Fruit fly (Drosophila melanogaster): ENCODE data around the gene SCaMC.

The SCaMC gene

dm6 chr3L:12410472-12411213 lies 4.0 kb downstream of the SCaMC start (continued):
- TF ChIP-seq CG8632 (GFP tag; optimal IDR thresholded peaks at IDR 0.05) (peak; percentile 56), Sox14 (GFP tag; optimal IDR thresholded peaks at IDR 0.05) (peak; percentile 70), Ets21C (GFP tag; optimal IDR thresholded peaks at IDR 0.05) (peak; percentile 56), pdm3 (GFP tag; optimal IDR thresholded peaks at IDR 0.05) (no peak), cyc (GFP tag; optimal IDR thresholded peaks at IDR 0.05) (peak; percentile 65), CG3032 (tag; optimal IDR thresholded peaks at IDR 0.05) (peak; percentile 59), net (GFP tag; optimal IDR thresholded peaks at IDR 0.05) (peak; percentile 60), CG11902 (GFP tag; optimal IDR thresholded peaks at IDR 0.05) (peak; percentile 48), Hr38 (GFP tag; optimal IDR thresholded peaks at IDR 0.05) (no peak), Hr39 (GFP tag; optimal IDR thresholded peaks at IDR 0.05) (peak; percentile 73)

DNA sequence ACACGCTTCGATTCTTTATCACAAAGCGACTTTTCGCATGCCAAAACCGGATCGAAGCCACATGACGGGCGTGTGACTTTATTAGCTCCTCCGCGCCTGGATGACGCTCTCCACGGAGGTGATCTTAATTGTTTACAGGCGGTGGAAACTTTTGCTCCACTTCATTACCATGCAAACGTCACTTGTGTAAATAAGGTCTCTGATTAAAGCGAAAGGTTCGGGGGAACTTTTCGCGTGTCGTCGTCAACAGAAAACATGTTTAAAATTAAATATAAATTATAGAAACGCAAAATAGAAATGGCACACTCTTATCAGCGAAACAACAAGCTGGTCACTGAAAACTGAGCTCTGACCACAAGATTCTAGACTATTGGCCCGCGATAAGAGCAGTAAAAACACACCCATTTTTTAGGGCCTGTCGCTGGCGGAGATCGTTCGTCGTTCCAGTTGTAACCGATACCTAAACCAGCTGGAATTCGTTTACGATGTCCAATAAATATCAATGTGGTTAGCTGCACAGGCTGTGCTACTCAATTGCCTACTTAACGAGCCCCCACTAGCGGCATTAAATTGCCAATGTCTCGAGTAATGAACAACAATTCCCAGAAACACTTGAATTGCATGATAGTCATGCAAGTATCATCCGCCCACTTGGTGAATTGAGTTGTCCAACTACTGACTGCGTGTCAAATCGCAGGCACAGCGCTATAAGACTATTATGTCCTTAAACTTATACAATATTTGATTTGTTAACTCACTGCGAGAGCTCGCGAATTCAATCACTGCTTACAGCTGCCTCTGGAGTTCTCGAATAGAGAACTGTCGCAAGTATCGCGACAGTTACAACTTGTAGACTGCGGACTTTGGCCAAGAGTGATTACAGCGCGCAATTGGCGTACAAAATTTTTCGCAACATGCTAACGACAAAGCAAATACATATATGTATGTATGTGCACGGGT lies 5.0 kb downstream of the SCaMC start:
- no peak for TF ChIP-seq net (GFP tag; optimal IDR thresholded peaks at IDR 0.05)
- TF ChIP-seq svp (GFP tag), result peak; percentile 77
- no peak for TF ChIP-seq CG10631 (GFP tag; optimal IDR thresholded peaks at IDR 0.05)
- TF ChIP-seq CG7368 (GFP tag; optimal IDR thresholded peaks at IDR 0.05), result no peak
- no peak for TF ChIP-seq CG32006 (GFP tag; optimal IDR thresholded peaks at IDR 0.05)
- TF ChIP-seq eg (GFP tag; IDR thresholded peaks at IDR 0.05), result no peak
- TF ChIP-seq Sox14 (GFP tag; optimal IDR thresholded peaks at IDR 0.05), result no peak
- no peak for TF ChIP-seq CG3032 (tag; optimal IDR thresholded peaks at IDR 0.05)
- TF ChIP-seq fd85E (GFP tag; optimal IDR thresholded peaks at IDR 0.05), result no peak
- TF ChIP-seq spab (GFP tag; optimal IDR thresholded peaks at IDR 0.05), result no peak
- TF ChIP-seq Lpt (GFP tag; optimal IDR thresholded peaks at IDR 0.05), result no peak
- peak; percentile 68 for TF ChIP-seq fkh (GFP tag; optimal IDR thresholded peaks at IDR 0.05)
- peak; percentile 2 for TF ChIP-seq CG6276 (GFP tag; optimal IDR thresholded peaks at IDR 0.05)
- TF ChIP-seq CG15336 (GFP tag; IDR thresholded peaks at IDR 0.05), result 0 out of 2 replicates have a peak, but pooled peaks have one; percentile 24
- TF ChIP-seq CG11294 (GFP tag; IDR thresholded peaks at IDR 0.05), result no peak
- no peak for TF ChIP-seq esn (GFP tag; optimal IDR thresholded peaks at IDR 0.05)
- TF ChIP-seq Met (GFP tag; optimal IDR thresholded peaks at IDR 0.05), result no peak
- TF ChIP-seq CG8319 (GFP tag; optimal IDR thresholded peaks at IDR 0.05), result no peak
- TF ChIP-seq lz (GFP tag; optimal IDR thresholded peaks at IDR 0.05), result no peak
- no peak for TF ChIP-seq cyc (GFP tag; optimal IDR thresholded peaks at IDR 0.05)
- TF ChIP-seq CG11902 (GFP tag; optimal IDR thresholded peaks at IDR 0.05), result no peak
- no peak for TF ChIP-seq CG9139 (GFP tag; optimal IDR thresholded peaks at IDR 0.05)
- no peak for TF ChIP-seq CG6792 (GFP tag; optimal IDR thresholded peaks at IDR 0.05)
- no peak for TF ChIP-seq CG6854 (GFP tag; optimal IDR thresholded peaks at IDR 0.05)
- no peak for TF ChIP-seq dsx (GFP tag; optimal IDR thresholded peaks at IDR 0.05; ENCODE audit: poor library complexity, severe bottlenecking)
- peak; percentile 35 for TF ChIP-seq vri (GFP tag; optimal IDR thresholded peaks at IDR 0.05)

DNA sequence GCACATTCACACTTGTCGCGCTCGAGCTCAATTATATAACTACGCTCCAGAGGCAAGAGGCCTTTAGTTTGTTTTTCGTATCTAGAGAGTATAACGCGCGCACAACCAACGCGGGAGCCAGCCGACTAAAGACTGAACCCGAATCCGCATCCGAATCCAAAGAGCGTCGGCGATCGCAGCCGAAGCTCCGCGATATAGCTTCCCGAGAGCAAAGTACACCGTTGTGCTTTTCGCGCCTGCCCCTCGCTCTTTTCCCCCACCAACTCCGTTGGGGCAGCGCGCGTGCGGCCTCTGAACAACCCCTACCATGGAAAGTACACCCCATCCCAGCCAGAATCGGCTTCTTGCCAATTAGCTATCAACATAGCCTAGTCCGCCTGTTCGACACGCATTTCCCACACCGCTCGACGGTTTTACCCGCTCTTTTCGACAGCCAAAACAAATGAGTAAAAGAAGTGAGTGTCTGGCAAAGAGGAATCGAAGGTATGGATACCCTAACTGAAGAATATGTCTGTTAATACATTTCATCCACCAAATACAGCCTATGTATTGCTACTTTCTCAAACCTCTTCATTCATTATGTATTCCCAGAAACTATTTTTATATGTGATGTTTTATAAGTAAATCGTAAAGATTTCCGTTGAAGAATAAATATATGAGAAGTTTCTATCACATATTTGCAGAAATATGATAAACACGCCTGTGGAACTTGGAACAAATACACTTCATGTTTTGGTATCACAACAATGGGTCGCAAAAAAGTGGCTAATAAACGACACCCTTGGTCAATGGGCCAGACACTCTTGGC lies 5.9 kb downstream of the SCaMC start:
- TF ChIP-seq dsx (GFP tag; optimal IDR thresholded peaks at IDR 0.05; ENCODE audit: poor library complexity, severe bottlenecking) (peak; percentile 78), CG11294 (GFP tag; IDR thresholded peaks at IDR 0.05) (peak; percentile 24; the same call in 1 of the 2 replicates), fd85E (GFP tag; optimal IDR thresholded peaks at IDR 0.05) (peak; percentile 41), Eip75B (GFP tag; optimal IDR thresholded peaks at IDR 0.05) (peak; percentile 48), lz (GFP tag; optimal IDR thresholded peaks at IDR 0.05) (peak; percentile 58), CG7368 (GFP tag; optimal IDR thresholded peaks at IDR 0.05) (peak; percentile 72), CG10631 (GFP tag; optimal IDR thresholded peaks at IDR 0.05) (peak; percentile 27), CG3919 (GFP tag; optimal IDR thresholded peaks at IDR 0.05) (peak; percentile 79), Ets21C (GFP tag; optimal IDR thresholded peaks at IDR 0.05) (peak; percentile 50), svp (GFP tag) (peak; percentile 94), fd59A (GFP tag; optimal IDR thresholded peaks at IDR 0.05) (peak; percentile 20), vri (GFP tag; optimal IDR thresholded peaks at IDR 0.05) (peak; percentile 99), Smox (GFP tag; optimal IDR thresholded peaks at IDR 0.05) (peak; percentile 47), CG1621 (tag; optimal IDR thresholded peaks at IDR 0.05) (peak; percentile 90), spab (GFP tag; optimal IDR thresholded peaks at IDR 0.05) (peak; percentile 85), ss (GFP tag; optimal IDR thresholded peaks at IDR 0.05) (peak; percentile 98 to 99), Blimp-1 (GFP tag; optimal IDR thresholded peaks at IDR 0.05) (peak; percentile 64), CG8119 (GFP tag; IDR thresholded peaks at IDR 0.05) (peak; percentile 76), CG6808 (GFP tag; optimal IDR thresholded peaks at IDR 0.05) (peak; percentile 96), net (GFP tag; optimal IDR thresholded peaks at IDR 0.05) (peak; percentile 89), CG9139 (GFP tag; optimal IDR thresholded peaks at IDR 0.05) (peak; percentile 99), CG34406 (GFP tag; optimal IDR thresholded peaks at IDR 0.05) (no peak), CG8319 (GFP tag; optimal IDR thresholded peaks at IDR 0.05) (peak; percentile 42)

Data from whole organism, prepupa.